Fruit fly (Drosophila melanogaster) whole organism, prepupa: Measurements from ENCODE around the gene CG44004.
A peak's percentile ranks its signal among the peaks of the same experiment; 100 is the strongest.

Experiments used
- Blimp-1 ChIP-seq: fragments of 200-800 bp; sonication (Bioruptor generic); optimal IDR thresholded peaks from 3 replicates; lab custom pipeline; 2017; ENCODE audit warnings: missing biosample characterization, missing genetic modification characterization, mild to moderate bottlenecking, moderate library complexity, missing genetic modification reagents
- CG10631 ChIP-seq: fragments of 200-800 bp; sonication (Bioruptor generic); optimal IDR thresholded peaks from 2 replicates; lab custom pipeline; 2016; ENCODE audit warnings: missing biosample characterization, missing genetic modification characterization
- CG11294 ChIP-seq: fragments of 200-800 bp; sonication (Bioruptor generic); IDR thresholded peaks from 2 replicates; pipeline ENCODE4 v1.3.6; 2022; ENCODE audit warnings: missing biosample characterization, missing genetic modification characterization
- CG11762 ChIP-seq: fragments of 200-800 bp; sonication (Bioruptor generic); optimal IDR thresholded peaks from 3 replicates; lab custom pipeline; 2016; ENCODE audit warnings: missing biosample characterization, missing genetic modification characterization; ENCODE audit not compliant: insufficient read depth
- CG15336 ChIP-seq: fragments of 200-800 bp; sonication (Bioruptor generic); IDR thresholded peaks from 2 replicates; pipeline ENCODE4 v1.3.6; 2022; ENCODE audit warnings: missing biosample characterization, missing genetic modification characterization
- CG16779 ChIP-seq: fragments of 200-800 bp; sonication (Bioruptor generic); optimal IDR thresholded peaks from 3 replicates; lab custom pipeline; 2017; ENCODE audit warnings: missing biosample characterization, mild to moderate bottlenecking, missing genetic modification characterization
- CG3032 ChIP-seq: fragments of 200-800 bp; optimal IDR thresholded peaks from 2 replicates; lab custom pipeline; 2019; ENCODE audit warnings: missing biosample characterization, mild to moderate bottlenecking, missing genetic modification characterization, moderate library complexity
- CG31627 ChIP-seq: fragments of 200-800 bp; sonication (Bioruptor generic); optimal IDR thresholded peaks from 3 replicates; lab custom pipeline; 2016; ENCODE audit warnings: missing biosample characterization, missing genetic modification characterization
- CG32006 ChIP-seq: fragments of 200-800 bp; sonication (Bioruptor generic); optimal IDR thresholded peaks from 3 replicates; lab custom pipeline; 2017; ENCODE audit warnings: missing biosample characterization, mild to moderate bottlenecking, missing genetic modification characterization
- CG34406 ChIP-seq: fragments of 200-800 bp; sonication (Bioruptor generic); optimal IDR thresholded peaks from 3 replicates; lab custom pipeline; 2016; ENCODE audit warnings: missing biosample characterization, missing genetic modification characterization
- CG3919 ChIP-seq: fragments of 200-800 bp; sonication (Bioruptor generic); optimal IDR thresholded peaks from 3 replicates; lab custom pipeline; 2016; ENCODE audit warnings: missing biosample characterization, missing genetic modification characterization
- CG4318 ChIP-seq: fragments of 200-800 bp; sonication (Bioruptor generic); optimal IDR thresholded peaks from 3 replicates; lab custom pipeline; 2017; ENCODE audit warnings: missing biosample characterization, mild to moderate bottlenecking, missing genetic modification characterization
- CG6276 ChIP-seq: fragments of 200-800 bp; sonication (Bioruptor generic); optimal IDR thresholded peaks from 2 replicates; lab custom pipeline; 2017; ENCODE audit warnings: missing biosample characterization, mild to moderate bottlenecking, missing genetic modification characterization
- CG6808 ChIP-seq: fragments of 200-800 bp; sonication (Bioruptor generic); optimal IDR thresholded peaks from 3 replicates; lab custom pipeline; 2017; ENCODE audit warnings: missing biosample characterization, missing genetic modification characterization, mild to moderate bottlenecking, moderate library complexity, missing genetic modification reagents
- CG6854 ChIP-seq: fragments of 200-800 bp; sonication (Bioruptor generic); optimal IDR thresholded peaks from 2 replicates; lab custom pipeline; 2017; ENCODE audit warnings: missing biosample characterization, mild to moderate bottlenecking, missing genetic modification characterization
- CG7368 ChIP-seq: fragments of 200-800 bp; sonication (Bioruptor generic); optimal IDR thresholded peaks from 3 replicates; lab custom pipeline; 2016; ENCODE audit warnings: missing biosample characterization, missing genetic modification characterization
- CG8119 ChIP-seq: fragments of 200-800 bp; sonication (Bioruptor generic); IDR thresholded peaks from 3 replicates; pipeline ENCODE4 v1.3.6; 2022; ENCODE audit warnings: missing biosample characterization, missing genetic modification characterization
- CG8632 ChIP-seq: fragments of 200-800 bp; sonication (Bioruptor generic); optimal IDR thresholded peaks from 3 replicates; lab custom pipeline; 2016; ENCODE audit warnings: missing biosample characterization, missing genetic modification characterization
- CG9139 ChIP-seq: fragments of 200-800 bp; sonication (Bioruptor generic); optimal IDR thresholded peaks from 3 replicates; lab custom pipeline; 2017; ENCODE audit warnings: missing biosample characterization, mild to moderate bottlenecking, missing genetic modification characterization
- Eip78C ChIP-seq: fragments of 200-800 bp; sonication (Bioruptor generic); peaks from one replicate; lab custom pipeline; 2016; ENCODE audit warnings: missing biosample characterization, missing genetic modification characterization
- Ets21C ChIP-seq: fragments of 200-800 bp; sonication (Bioruptor generic); optimal IDR thresholded peaks from 3 replicates; lab custom pipeline; 2016; ENCODE audit warnings: missing biosample characterization, missing genetic modification characterization
- Ets96B ChIP-seq: fragments of 200-800 bp; optimal IDR thresholded peaks from 2 replicates; lab custom pipeline; 2019; ENCODE audit warnings: missing biosample characterization, mild to moderate bottlenecking, missing genetic modification characterization, moderate library complexity
- Hr38 ChIP-seq: sonication (Bioruptor generic); optimal IDR thresholded peaks from 2 replicates; lab custom pipeline; 2016; ENCODE audit warnings: missing biosample characterization, missing genetic modification characterization
- Hr4 ChIP-seq: fragments of 200-800 bp; sonication (Bioruptor generic); optimal IDR thresholded peaks from 3 replicates; lab custom pipeline; 2016; ENCODE audit warnings: missing biosample characterization, missing genetic modification characterization
- Lpt ChIP-seq: fragments of 200-800 bp; sonication (Bioruptor generic); optimal IDR thresholded peaks from 3 replicates; lab custom pipeline; 2016; ENCODE audit warnings: missing biosample characterization, missing genetic modification characterization
- Met ChIP-seq: fragments of 200-800 bp; sonication (Bioruptor generic); optimal IDR thresholded peaks from 3 replicates; lab custom pipeline; 2016; ENCODE audit warnings: missing biosample characterization, missing genetic modification characterization
- OdsH ChIP-seq: fragments of 200-800 bp; sonication (Bioruptor generic); optimal IDR thresholded peaks from 3 replicates; lab custom pipeline; 2016; ENCODE audit warnings: missing biosample characterization, missing genetic modification characterization
- Smox ChIP-seq: fragments of 200-800 bp; sonication (Bioruptor generic); optimal IDR thresholded peaks from 3 replicates; lab custom pipeline; 2016; ENCODE audit warnings: missing biosample characterization, missing genetic modification characterization
- Sox14 ChIP-seq: fragments of 200-800 bp; sonication (Bioruptor generic); optimal IDR thresholded peaks from 3 replicates; lab custom pipeline; 2016; ENCODE audit warnings: missing biosample characterization, missing genetic modification characterization
- Sox15 ChIP-seq: fragments of 200-800 bp; sonication (Bioruptor generic); optimal IDR thresholded peaks from 3 replicates; lab custom pipeline; 2016; ENCODE audit warnings: missing biosample characterization, missing genetic modification characterization
- acj6 ChIP-seq: fragments of 200-800 bp; sonication (Bioruptor generic); optimal IDR thresholded peaks from 3 replicates; lab custom pipeline; 2016; ENCODE audit warnings: missing biosample characterization, missing genetic modification characterization
- dac ChIP-seq: fragments of 200-800 bp; sonication (Bioruptor generic); optimal IDR thresholded peaks from 2 replicates; lab custom pipeline; 2017; ENCODE audit warnings: missing biosample characterization, mild to moderate bottlenecking, missing genetic modification characterization
- dsx ChIP-seq: fragments of 200-800 bp; optimal IDR thresholded peaks from 3 replicates; lab custom pipeline; 2019; ENCODE audit warnings: missing biosample characterization, mild to moderate bottlenecking, missing genetic modification characterization, moderate library complexity; ENCODE audit not compliant: poor library complexity, severe bottlenecking
- esn ChIP-seq: fragments of 200-800 bp; sonication (Bioruptor generic); optimal IDR thresholded peaks from 2 replicates; lab custom pipeline; 2016; ENCODE audit warnings: missing biosample characterization, mild to moderate bottlenecking, missing genetic modification characterization, moderate library complexity
- fd59A ChIP-seq: fragments of 200-800 bp; sonication (Bioruptor generic); optimal IDR thresholded peaks from 2 replicates; lab custom pipeline; 2017; ENCODE audit warnings: missing biosample characterization, mild to moderate bottlenecking, missing genetic modification characterization, missing genetic modification reagents
- fd85E ChIP-seq: fragments of 200-800 bp; sonication (Bioruptor generic); optimal IDR thresholded peaks from 3 replicates; lab custom pipeline; 2016; ENCODE audit warnings: missing biosample characterization, missing genetic modification characterization
- net ChIP-seq: fragments of 200-800 bp; sonication (Bioruptor generic); optimal IDR thresholded peaks from 3 replicates; lab custom pipeline; 2016; ENCODE audit warnings: missing biosample characterization, missing genetic modification characterization
- pdm3 ChIP-seq: fragments of 200-800 bp; sonication (Bioruptor generic); optimal IDR thresholded peaks from 3 replicates; lab custom pipeline; 2016; ENCODE audit warnings: missing biosample characterization, missing genetic modification characterization
- spab ChIP-seq: fragments of 200-800 bp; sonication (Bioruptor generic); optimal IDR thresholded peaks from 2 replicates; lab custom pipeline; 2017; ENCODE audit warnings: missing biosample characterization, mild to moderate bottlenecking, missing genetic modification characterization, missing genetic modification reagents
- ss ChIP-seq, 2 experiments: fragments of 200-800 bp; sonication (Bioruptor generic); optimal IDR thresholded peaks; 2 replicates in 1 of 2; 3 replicates in 1 of 2; lab custom pipeline; 2017 to 2018; ENCODE audit warnings: mild to moderate bottlenecking in 2 of 2, missing biosample characterization in 2 of 2, missing genetic modification characterization in 2 of 2, moderate library complexity in 1 of 2
- svp ChIP-seq: fragments of 200-800 bp; sonication (Bioruptor generic); peaks from one replicate; lab custom pipeline; 2016; ENCODE audit warnings: missing biosample characterization, missing genetic modification characterization
- topi ChIP-seq: fragments of 200-800 bp; sonication (Bioruptor generic); optimal IDR thresholded peaks from 3 replicates; lab custom pipeline; 2016; ENCODE audit warnings: missing biosample characterization, missing genetic modification characterization
- vri ChIP-seq: fragments of 200-800 bp; sonication (Bioruptor generic); optimal IDR thresholded peaks from 3 replicates; lab custom pipeline; 2016; ENCODE audit warnings: missing biosample characterization, mild to moderate bottlenecking, missing genetic modification characterization

The CG44004 gene

DNA sequence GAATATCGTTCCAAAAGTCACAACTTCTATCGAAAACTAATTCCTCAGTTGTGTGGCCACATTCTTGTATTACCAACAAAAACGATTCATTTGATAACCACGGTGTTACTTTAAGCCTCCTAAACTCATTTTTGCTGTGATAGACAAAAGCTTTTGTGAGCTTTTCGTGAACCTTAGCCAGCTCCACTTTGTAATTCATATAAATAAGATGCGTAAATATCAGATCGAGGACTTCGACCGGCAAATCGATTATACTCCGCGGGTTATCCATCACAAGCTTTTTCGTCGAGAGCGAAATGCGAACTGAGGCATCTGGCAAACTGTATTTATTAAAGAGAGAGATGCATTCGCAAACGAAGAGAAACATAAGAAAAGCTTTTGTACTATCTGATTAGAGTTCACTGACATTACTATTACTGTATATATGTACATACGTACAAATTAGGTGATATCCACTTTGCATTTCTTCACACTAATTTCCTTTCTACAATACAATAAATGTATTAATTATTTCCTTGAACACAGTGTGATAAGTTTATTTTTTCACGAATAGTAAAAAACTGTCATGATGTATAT is at the start of gene CG44004:
Gene CG44004 (minus strand): TSS at position 305 of the 576 bp plus-strand sequence.
- TF ChIP-seq svp (GFP tag; lab: Kevin White, UChicago) (peak; percentile 47), CG6276 (GFP tag; lab: Kevin White, UChicago) (peak; percentile 59), Blimp-1 (GFP tag; lab: Kevin White, UChicago) (no peak), ss (GFP tag; optimal IDR thresholded peaks at IDR 0.05; lab: Kevin White, UChicago) (peak in 1 of 2 experiments; percentile 45), Eip78C (GFP tag; lab: Kevin White, UChicago) (peak; percentile 65), CG6808 (GFP tag; lab: Kevin White, UChicago) (peak; percentile 5), CG6854 (GFP tag; lab: Kevin White, UChicago) (peak; percentile 21), Smox (GFP tag; lab: Kevin White, UChicago) (no peak), acj6 (GFP tag; lab: Kevin White, UChicago) (no peak)

DNA sequence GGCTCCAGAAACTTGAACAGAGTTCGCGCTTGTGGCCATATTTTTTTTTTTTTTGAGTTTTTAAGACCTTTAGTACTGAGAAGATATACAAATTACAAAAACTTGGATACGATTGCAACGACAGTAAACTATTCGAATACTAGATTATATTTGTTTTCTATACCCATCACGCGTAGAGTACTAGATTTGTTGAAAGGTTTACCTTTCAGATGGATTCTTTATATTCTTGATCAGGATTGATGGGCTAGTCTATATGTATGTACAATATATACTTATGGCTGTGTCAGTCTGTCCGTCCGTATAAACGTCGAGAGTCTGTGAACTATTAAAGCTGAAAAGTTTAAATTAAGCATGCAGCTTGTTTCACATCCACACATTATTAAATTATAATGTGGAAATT is 48.2 kb upstream of the CG44004 start, which contains the start of gene CG42853:
Gene CG42853 (minus strand): TSS at position 101 of the 400 bp plus-strand sequence.
- TF ChIP-seq Lpt (GFP tag; lab: Kevin White, UChicago) (no peak), CG16779 (tag; lab: Kevin White, UChicago) (no peak), CG11294 (GFP tag; lab: Robert Waterston, UW) (no peak), CG3919 (GFP tag; lab: Kevin White, UChicago) (no peak)

DNA sequence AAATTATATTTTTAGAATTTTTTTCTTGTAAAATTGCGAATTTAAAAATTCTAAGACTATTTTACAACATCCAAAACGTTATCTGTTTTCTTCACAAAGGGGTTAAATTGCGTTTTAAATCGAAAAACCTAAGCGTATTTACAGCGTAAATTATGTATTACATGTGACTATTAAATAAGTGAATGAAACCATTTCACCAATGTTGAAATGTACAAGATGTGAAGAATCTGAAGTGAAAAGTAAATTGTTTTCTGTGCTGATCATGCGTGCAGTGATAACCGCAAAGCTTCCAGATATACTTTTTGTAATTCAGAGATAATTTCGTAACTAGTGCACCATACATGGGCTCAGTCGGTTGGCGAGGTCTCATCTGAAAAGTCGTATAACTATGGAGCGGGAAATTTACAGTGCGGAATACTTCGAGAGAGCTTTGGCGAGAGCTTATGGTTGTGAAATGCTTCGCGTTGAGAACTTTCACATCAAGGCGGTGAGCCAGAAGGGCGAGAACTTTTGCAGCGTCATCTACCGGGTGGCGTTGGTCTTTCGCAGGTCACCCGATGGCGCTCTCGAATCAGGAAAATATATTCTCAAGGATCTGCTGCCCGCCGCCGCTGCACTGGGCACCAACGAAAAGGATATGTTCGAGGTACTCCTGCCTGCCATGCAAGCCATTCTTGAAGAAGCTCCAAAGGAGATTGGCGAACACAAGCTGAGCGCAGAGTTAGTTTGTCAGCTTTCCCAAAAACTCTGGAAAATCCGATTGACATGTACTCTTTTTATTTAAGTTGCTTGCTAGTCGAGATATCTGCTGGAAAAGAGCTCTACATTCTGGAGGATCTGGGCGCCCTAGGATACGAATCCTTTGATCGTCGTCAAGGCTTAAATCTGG is 40.6 kb upstream of the CG44004 start:
- no peak for TF ChIP-seq net (GFP tag; lab: Kevin White, UChicago)
- TF ChIP-seq CG10631 = peak; percentile 55
- TF ChIP-seq fd59A = no peak
- peak; percentile 72 for TF ChIP-seq CG34406 (GFP tag; lab: Kevin White, UChicago)
- peak; percentile 64 for TF ChIP-seq Met (GFP tag; lab: Kevin White, UChicago)
- TF ChIP-seq acj6 (GFP tag; lab: Kevin White, UChicago) = peak; percentile 57
- peak; percentile 39 for TF ChIP-seq Sox14 (GFP tag; lab: Kevin White, UChicago)
- peak; percentile 14 for TF ChIP-seq Lpt (GFP tag; lab: Kevin White, UChicago)
- peak; percentile 58 for TF ChIP-seq CG15336 (GFP tag; lab: Robert Waterston, UW)
- no peak for TF ChIP-seq dac
- peak; percentile 6 for TF ChIP-seq Ets21C
- TF ChIP-seq dsx = peak; percentile 18
- no peak for TF ChIP-seq CG11762 (GFP tag; lab: Kevin White, UChicago)
- peak; percentile 66 for TF ChIP-seq CG32006 (GFP tag; lab: Kevin White, UChicago)
- no peak for TF ChIP-seq Blimp-1 (GFP tag; lab: Kevin White, UChicago)
- peak; percentile 51 for TF ChIP-seq Ets96B (tag; lab: Kevin White, UChicago)
- no peak for TF ChIP-seq CG9139 (GFP tag; lab: Kevin White, UChicago)
- TF ChIP-seq CG4318 (GFP tag; lab: Kevin White, UChicago) = no peak
- TF ChIP-seq Sox15 (GFP tag; lab: Kevin White, UChicago) = peak; percentile 36
- peak; percentile 43 for TF ChIP-seq topi (GFP tag; lab: Kevin White, UChicago)
- TF ChIP-seq spab (GFP tag; lab: Kevin White, UChicago) = no peak
- peak; percentile 42 for TF ChIP-seq Hr4 (GFP tag; lab: Kevin White, UChicago)
- peak; percentile 49 for TF ChIP-seq OdsH
- no peak for TF ChIP-seq fd85E (GFP tag; lab: Kevin White, UChicago)
- peak; percentile 14 for TF ChIP-seq CG31627 (GFP tag; lab: Kevin White, UChicago)
- peak; percentile 43 for TF ChIP-seq CG6808 (GFP tag; lab: Kevin White, UChicago)
- peak; percentile 69 for TF ChIP-seq vri (GFP tag; lab: Kevin White, UChicago)
- TF ChIP-seq CG8632 (GFP tag; lab: Kevin White, UChicago) = peak; percentile 71
- TF ChIP-seq Smox (GFP tag; lab: Kevin White, UChicago) = peak; percentile 8
- peak; percentile 27 for TF ChIP-seq pdm3 (GFP tag; lab: Kevin White, UChicago)
- no peak for TF ChIP-seq CG6276 (GFP tag; lab: Kevin White, UChicago)
- TF ChIP-seq CG8119 (GFP tag; lab: Robert Waterston, UW) = no peak
- no peak for TF ChIP-seq CG6854 (GFP tag; lab: Kevin White, UChicago)
- peak; percentile 61 for TF ChIP-seq CG3032
- peak; percentile 30 for TF ChIP-seq esn (GFP tag; lab: Kevin White, UChicago)
- TF ChIP-seq Hr38 (GFP tag; lab: Kevin White, UChicago) = no peak
- TF ChIP-seq CG7368 (GFP tag; lab: Kevin White, UChicago) = peak; percentile 13
